Fruit fly (Drosophila melanogaster) whole organism, pupa: ENCODE measurements around the gene TSG101.

Source experiments
- CG10348 ChIP-seq: fragments of 200-800 bp; sonication (Bioruptor generic); IDR thresholded peaks from 2 replicates; pipeline ENCODE4 v1.3.6; 2022; ENCODE audit warnings: missing biosample characterization, missing genetic modification characterization
- CG12605 ChIP-seq: fragments of 200-800 bp; sonication (Bioruptor generic); IDR thresholded peaks from 2 replicates; pipeline ENCODE4 v1.3.6; 2022; ENCODE audit warnings: missing biosample characterization, missing genetic modification characterization
- CG13204 ChIP-seq: fragments of 200-800 bp; sonication (Bioruptor generic); optimal IDR thresholded peaks from 2 replicates; lab custom pipeline; 2018; ENCODE audit warnings: missing biosample characterization, mild to moderate bottlenecking, missing genetic modification characterization, moderate library complexity
- CG14655 ChIP-seq: fragments of 200-800 bp; sonication (Bioruptor generic); optimal IDR thresholded peaks from 3 replicates; lab custom pipeline; 2017; ENCODE audit warnings: mild to moderate bottlenecking, missing biosample characterization, missing genetic modification reagents, missing genetic modification characterization
- CG15710 ChIP-seq: fragments of 200-800 bp; sonication (Bioruptor generic); optimal IDR thresholded peaks from 2 replicates; lab custom pipeline; 2018; ENCODE audit warnings: missing biosample characterization, mild to moderate bottlenecking, missing genetic modification characterization, moderate library complexity
- CG17806 ChIP-seq: fragments of 200-800 bp; sonication (Bioruptor generic); optimal IDR thresholded peaks from 2 replicates; lab custom pipeline; 2018; ENCODE audit warnings: missing biosample characterization, mild to moderate bottlenecking, missing genetic modification characterization, moderate library complexity
- CG32121 ChIP-seq: fragments of 200-800 bp; sonication (Bioruptor generic); IDR thresholded peaks from 2 replicates; pipeline ENCODE4 v1.3.6; 2022; ENCODE audit warnings: missing biosample characterization, missing genetic modification characterization
- CG34367 ChIP-seq: fragments of 200-800 bp; sonication (Bioruptor generic); optimal IDR thresholded peaks from 2 replicates; lab custom pipeline; 2018; ENCODE audit warnings: missing biosample characterization, mild to moderate bottlenecking, missing genetic modification characterization
- CG4496 ChIP-seq: fragments of 200-800 bp; sonication (Bioruptor generic); IDR thresholded peaks from 3 replicates; pipeline ENCODE4 v1.3.6; 2022; ENCODE audit warnings: missing biosample characterization, missing genetic modification characterization
- CG8159 ChIP-seq: fragments of 200-800 bp; sonication (Bioruptor generic); optimal IDR thresholded peaks from 3 replicates; lab custom pipeline; 2018; ENCODE audit warnings: missing biosample characterization, mild to moderate bottlenecking, missing genetic modification characterization, moderate library complexity
- CG8301 ChIP-seq: fragments of 200-800 bp; sonication (Bioruptor generic); optimal IDR thresholded peaks from 2 replicates; lab custom pipeline; 2018; ENCODE audit warnings: missing biosample characterization, mild to moderate bottlenecking, missing genetic modification characterization
- CG9948 ChIP-seq: fragments of 200-800 bp; sonication (Bioruptor generic); optimal IDR thresholded peaks from 2 replicates; lab custom pipeline; 2018; ENCODE audit warnings: missing biosample characterization, mild to moderate bottlenecking, missing genetic modification characterization, moderate library complexity
- D1 ChIP-seq: fragments of 200-800 bp; sonication (Bioruptor generic); optimal IDR thresholded peaks from 2 replicates; lab custom pipeline; 2018; ENCODE audit warnings: missing biosample characterization, mild to moderate bottlenecking, missing genetic modification characterization, moderate library complexity
- EcR ChIP-seq: fragments of 200-800 bp; sonication (Bioruptor generic); optimal IDR thresholded peaks from 3 replicates; lab custom pipeline; 2019; ENCODE audit warnings: missing biosample characterization, missing genetic modification characterization, mild to moderate bottlenecking, moderate library complexity, missing genetic modification reagents
- Ets98B ChIP-seq: fragments of 200-800 bp; sonication (Bioruptor generic); IDR thresholded peaks from 2 replicates; pipeline ENCODE4 v1.3.6; 2022; ENCODE audit warnings: missing biosample characterization, missing genetic modification characterization
- Pif1A ChIP-seq: fragments of 200-800 bp; sonication (Bioruptor generic); optimal IDR thresholded peaks from 3 replicates; lab custom pipeline; 2016; ENCODE audit warnings: missing biosample characterization, missing genetic modification characterization
- Pif1B ChIP-seq: fragments of 200-800 bp; sonication (Bioruptor generic); optimal IDR thresholded peaks from 3 replicates; lab custom pipeline; 2016; ENCODE audit warnings: missing biosample characterization, missing genetic modification characterization
- Snoo ChIP-seq: fragments of 200-800 bp; sonication (Bioruptor generic); optimal IDR thresholded peaks from 3 replicates; lab custom pipeline; 2017; ENCODE audit warnings: missing biosample characterization, mild to moderate bottlenecking, missing genetic modification characterization, inconsistent platforms
- fd96Ca ChIP-seq: fragments of 200-800 bp; sonication (Bioruptor generic); IDR thresholded peaks from 3 replicates; pipeline ENCODE4 v1.3.6; 2022; ENCODE audit warnings: missing biosample characterization, missing genetic modification characterization
- gl ChIP-seq: fragments of 200-800 bp; sonication (Bioruptor generic); optimal IDR thresholded peaks from 2 replicates; lab custom pipeline; 2018; ENCODE audit warnings: missing biosample characterization, mild to moderate bottlenecking, missing genetic modification characterization
- rn ChIP-seq: fragments of 200-800 bp; sonication (Bioruptor generic); IDR thresholded peaks from 2 replicates; pipeline ENCODE4 v1.3.6; 2022; ENCODE audit warnings: missing biosample characterization, missing genetic modification characterization

Gene TSG101

dm6 chr3L:16825195-16825594 is 16.9 kb upstream of the TSG101 start:
- TF ChIP-seq EcR (no peak), CG8159 (tag; lab: Kevin White, UChicago) (peak; percentile 18), Snoo (no peak), rn (no peak), CG10348 (no peak), CG14655 (GFP tag; lab: Kevin White, UChicago) (peak; percentile 21), CG4496 (GFP tag; lab: Robert Waterston, UW) (no peak), Pif1A (no peak), Ets98B (no peak), Pif1B (GFP tag; lab: Kevin White, UChicago) (no peak), CG15710 (tag; lab: Kevin White, UChicago) (peak; percentile 30), fd96Ca (GFP tag; lab: Robert Waterston, UW) (no peak)
- TF ChIP-seq, all 21 proteins: peak for 3

- TF ChIP-seq CG10348 (no peak), Pif1A (no peak), CG15710 (tag; lab: Kevin White, UChicago) (no peak), CG8301 (tag; lab: Kevin White, UChicago) (no peak), CG12605 (GFP tag; lab: Robert Waterston, UW) (no peak), CG13204 (GFP tag; lab: Kevin White, UChicago) (no peak), rn (no peak), CG34367 (tag; lab: Kevin White, UChicago) (no peak), CG9948 (tag; lab: Kevin White, UChicago) (no peak), CG32121 (GFP tag; lab: Robert Waterston, UW) (no peak), CG8159 (tag; lab: Kevin White, UChicago) (no peak), D1 (no peak), Pif1B (GFP tag; lab: Kevin White, UChicago) (no peak), CG4496 (GFP tag; lab: Robert Waterston, UW) (no peak), fd96Ca (GFP tag; lab: Robert Waterston, UW) (no peak)
Measured at dm6 chr3L:16828967-16829366, 13.1 kb upstream of the TSG101 start, which contains the start of gene CG13024. CG13024 (minus strand) TSS chr3L:16829074.

dm6 chr3L:16829983-16830382 is 12.1 kb upstream of the TSG101 start:
- no peak for TF ChIP-seq CG34367 (tag; lab: Kevin White, UChicago)
- TF ChIP-seq EcR, result peak; percentile 69

- TF ChIP-seq gl (tag; lab: Kevin White, UChicago) (no peak), rn (no peak), CG32121 (GFP tag; lab: Robert Waterston, UW) (no peak), CG34367 (tag; lab: Kevin White, UChicago) (no peak), Snoo (no peak), CG8301 (tag; lab: Kevin White, UChicago) (no peak), CG14655 (GFP tag; lab: Kevin White, UChicago) (no peak), CG13204 (GFP tag; lab: Kevin White, UChicago) (no peak), Pif1A (no peak), Ets98B (no peak), CG10348 (no peak), EcR (no peak)
Measured at dm6 chr3L:16836732-16837131, 5.4 kb upstream of the TSG101 start.

dm6 chr3L:16840540-16840939 is 1.6 kb upstream of the TSG101 start:
- TF ChIP-seq CG8159 (tag; lab: Kevin White, UChicago) (peak; percentile 31), CG15710 (tag; lab: Kevin White, UChicago) (no peak)

- TF ChIP-seq CG13204 (GFP tag; lab: Kevin White, UChicago), result no peak
- TF ChIP-seq fd96Ca (GFP tag; lab: Robert Waterston, UW), result no peak
- TF ChIP-seq, all 21 proteins: peak for 0
Measured at dm6 chr3L:16842952-16843351, 858 bp downstream of the TSG101 start.

- TF ChIP-seq CG9948 (tag; lab: Kevin White, UChicago), result peak; percentile 44
- no peak for TF ChIP-seq Pif1A
- no peak for TF ChIP-seq fd96Ca (GFP tag; lab: Robert Waterston, UW)
- TF ChIP-seq CG4496 (GFP tag; lab: Robert Waterston, UW), result no peak
- TF ChIP-seq gl (tag; lab: Kevin White, UChicago), result no peak
- TF ChIP-seq Snoo, result peak; percentile 51
- TF ChIP-seq CG15710 (tag; lab: Kevin White, UChicago), result peak; percentile 72
- no peak for TF ChIP-seq Pif1B (GFP tag; lab: Kevin White, UChicago)
- TF ChIP-seq Ets98B, result peak; percentile 32; the same call in 1 of the 2 replicates
- peak; percentile 33 for TF ChIP-seq CG34367 (tag; lab: Kevin White, UChicago)
- no peak for TF ChIP-seq D1
- TF ChIP-seq CG8301 (tag; lab: Kevin White, UChicago), result no peak
- TF ChIP-seq CG14655 (GFP tag; lab: Kevin White, UChicago), result no peak
- peak; percentile 43 for TF ChIP-seq CG17806 (tag; lab: Kevin White, UChicago)
- no peak for TF ChIP-seq CG10348
- peak; percentile 74 for TF ChIP-seq CG8159 (tag; lab: Kevin White, UChicago)
- no peak for TF ChIP-seq EcR
- TF ChIP-seq, all 21 proteins: peak for 7
Measured at dm6 chr3L:16844920-16845573, 3.0 kb downstream of the TSG101 start, which contains the start of the genes kud and Zcchc7. kud (minus strand) TSS chr3L:16844991. Zcchc7 (plus strand) TSS chr3L:16845386.
